Worm (Caenorhabditis elegans) whole organism, L1 larva: ENCODE data around the gene abts-2.
A peak's percentile ranks its signal among the peaks of the same experiment; 100 is the strongest.

Source experiments
- C16A3.4 ChIP-seq: fragments of 150-350 bp; optimal IDR thresholded peaks from 2 replicates; lab custom pipeline; 2014; ENCODE audit warnings: missing biosample characterization, missing genetic modification characterization
- F16B12.6 ChIP-seq: fragments of 150-350 bp; optimal IDR thresholded peaks from 2 replicates; lab custom pipeline; 2014; ENCODE audit warnings: missing biosample characterization, missing genetic modification characterization
- Y116A8C.19 ChIP-seq: sonication (generic microtip); optimal IDR thresholded peaks from 2 replicates; lab custom pipeline; 2016; ENCODE audit warnings: missing compliant biosample characterization, missing genetic modification characterization, borderline replicate concordance
- aha-1 ChIP-seq: fragments of 150-350 bp; optimal IDR thresholded peaks from 2 replicates; lab custom pipeline; 2014; ENCODE audit warnings: missing biosample characterization, missing genetic modification characterization
- alr-1 ChIP-seq: fragments of 200-800 bp; sonication (Bioruptor generic); optimal IDR thresholded peaks from 2 replicates; lab custom pipeline; 2018; ENCODE audit warnings: borderline replicate concordance, mild to moderate bottlenecking, missing genetic modification characterization, missing compliant biosample characterization
- aly-2 ChIP-seq: fragments of 150-350 bp; optimal IDR thresholded peaks from 2 replicates; lab custom pipeline; 2014; ENCODE audit warnings: missing biosample characterization, missing genetic modification characterization
- ama-1 ChIP-seq: fragments of 150-350 bp; optimal IDR thresholded peaks from 2 replicates; lab custom pipeline; 2014
- ceh-63 ChIP-seq: fragments of 200-800 bp; sonication (Bioruptor generic); optimal IDR thresholded peaks from 2 replicates; lab custom pipeline; 2018; ENCODE audit warnings: mild to moderate bottlenecking, missing genetic modification characterization, missing compliant biosample characterization
- ceh-8 ChIP-seq: fragments of 200-800 bp; sonication (Bioruptor generic); optimal IDR thresholded peaks from 2 replicates; lab custom pipeline; 2018; ENCODE audit warnings: mild to moderate bottlenecking, missing genetic modification characterization, moderate library complexity, missing compliant biosample characterization
- ceh-88 ChIP-seq: fragments of 200-800 bp; sonication (Bioruptor generic); IDR thresholded peaks from 2 replicates; pipeline ENCODE4 v1.3.6; 2022; ENCODE audit warnings: missing genetic modification characterization, missing compliant biosample characterization
- ceh-90 ChIP-seq: sonication (generic microtip); optimal IDR thresholded peaks from 2 replicates; lab custom pipeline; 2016; ENCODE audit warnings: missing genetic modification characterization, missing compliant biosample characterization
- ces-1 ChIP-seq: fragments of 150-350 bp; optimal IDR thresholded peaks from 2 replicates; lab custom pipeline; 2014; ENCODE audit warnings: missing biosample characterization, missing genetic modification reagents, missing genetic modification characterization
- dpl-1 ChIP-seq, 3 experiments: fragments of 150-350 bp in 2 of 3; sonication (generic microtip) in 1 of 3; optimal IDR thresholded peaks; 2 replicates each; lab custom pipeline; 2014 to 2017; ENCODE audit warnings: missing biosample characterization in 3 of 3, missing genetic modification characterization in 3 of 3, missing genetic modification reagents in 3 of 3
- dsc-1 ChIP-seq: sonication (generic microtip); optimal IDR thresholded peaks from 2 replicates; lab custom pipeline; 2016; ENCODE audit warnings: mild to moderate bottlenecking, missing genetic modification characterization, missing compliant biosample characterization
- egl-13 ChIP-seq: sonication (generic microtip); optimal IDR thresholded peaks from 2 replicates; lab custom pipeline; 2016; ENCODE audit warnings: missing genotype, missing genetic modification reagents, missing genetic modification characterization, missing compliant biosample characterization
- egl-27 ChIP-seq, 2 experiments: fragments of 150-350 bp in 1 of 2; sonication (generic microtip); optimal IDR thresholded peaks; 3 replicates each; lab custom pipeline; 2017 to 2018; ENCODE audit warnings: missing biosample characterization in 2 of 2, missing genetic modification characterization in 2 of 2, missing genetic modification reagents in 2 of 2
- elt-3 ChIP-seq, 6 experiments: fragments of 150-350 bp in 1 of 6; sonication (generic microtip); optimal IDR thresholded peaks; 2 replicates each; lab custom pipeline; 2017 to 2018; ENCODE audit warnings: missing biosample characterization in 6 of 6, missing genetic modification characterization in 6 of 6, inconsistent platforms in 1 of 6
- fkh-10 ChIP-seq: sonication (generic microtip); optimal IDR thresholded peaks from 2 replicates; lab custom pipeline; 2017; ENCODE audit warnings: missing biosample characterization, missing genetic modification reagents, missing genetic modification characterization
- fkh-8 ChIP-seq: sonication (generic microtip); optimal IDR thresholded peaks from 2 replicates; lab custom pipeline; 2016; ENCODE audit warnings: mild to moderate bottlenecking, missing genetic modification characterization, missing compliant biosample characterization
- isw-1 ChIP-seq: fragments of 200-800 bp; sonication (Bioruptor generic); IDR thresholded peaks from 2 replicates; pipeline ENCODE4 v1.3.6; 2022; ENCODE audit warnings: missing genetic modification characterization, missing compliant biosample characterization
- jun-1 ChIP-seq: fragments of 150-350 bp; optimal IDR thresholded peaks from 2 replicates; lab custom pipeline; 2014; ENCODE audit warnings: missing biosample characterization, missing genetic modification reagents, missing genetic modification characterization
- lin-13 ChIP-seq: fragments of 150-350 bp; optimal IDR thresholded peaks from 2 replicates; lab custom pipeline; 2014; ENCODE audit warnings: missing biosample characterization, missing genetic modification reagents, missing genetic modification characterization
- lin-14 ChIP-seq: fragments of 200-800 bp; sonication (Bioruptor generic); optimal IDR thresholded peaks from 2 replicates; lab custom pipeline; 2018; ENCODE audit warnings: mild to moderate bottlenecking, missing genetic modification characterization, moderate library complexity, missing compliant biosample characterization
- lin-15B ChIP-seq: fragments of 150-350 bp; sonication (generic microtip); optimal IDR thresholded peaks from 3 replicates; lab custom pipeline; 2014; ENCODE audit warnings: missing biosample characterization, missing genetic modification characterization
- lin-35 ChIP-seq, 2 experiments: fragments of 150-350 bp; optimal IDR thresholded peaks; 2 replicates each; lab custom pipeline; 2014; ENCODE audit warnings: missing biosample characterization in 2 of 2, missing genetic modification characterization in 2 of 2, missing genetic modification reagents in 2 of 2
- mab-9 ChIP-seq: fragments of 200-800 bp; sonication (Bioruptor generic); IDR thresholded peaks from 2 replicates; pipeline ENCODE4 v1.3.6; 2022; ENCODE audit warnings: missing genetic modification reagents, missing genetic modification characterization, missing compliant biosample characterization
- nhr-11 ChIP-seq: fragments of 150-350 bp; optimal IDR thresholded peaks from 2 replicates; lab custom pipeline; 2014; ENCODE audit warnings: missing biosample characterization, missing genetic modification characterization
- nhr-12 ChIP-seq: sonication (generic microtip); optimal IDR thresholded peaks from 2 replicates; lab custom pipeline; 2017; ENCODE audit warnings: missing biosample characterization, missing genetic modification characterization
- nhr-19 ChIP-seq: fragments of 200-800 bp; sonication (Bioruptor generic); conservative IDR thresholded peaks from 2 replicates; pipeline ENCODE4 v1.3.6; 2022; ENCODE audit warnings: missing genetic modification characterization, missing compliant biosample characterization
- nhr-20 ChIP-seq: sonication (generic microtip); optimal IDR thresholded peaks from 2 replicates; lab custom pipeline; 2016; ENCODE audit warnings: mild to moderate bottlenecking, missing genetic modification characterization, missing compliant biosample characterization
- nhr-47 ChIP-seq: sonication (generic microtip); optimal IDR thresholded peaks from 2 replicates; lab custom pipeline; 2016; ENCODE audit warnings: mild to moderate bottlenecking, missing genetic modification characterization, moderate library complexity, missing compliant biosample characterization
- nhr-71 ChIP-seq: sonication (generic microtip); optimal IDR thresholded peaks from 2 replicates; lab custom pipeline; 2016; ENCODE audit warnings: mild to moderate bottlenecking, missing genetic modification characterization, moderate library complexity, missing compliant biosample characterization
- nhr-76 ChIP-seq: sonication (generic microtip); optimal IDR thresholded peaks from 2 replicates; lab custom pipeline; 2017; ENCODE audit warnings: missing biosample characterization, missing genetic modification characterization
- nhr-77 ChIP-seq: fragments of 150-350 bp; optimal IDR thresholded peaks from 2 replicates; lab custom pipeline; 2014; ENCODE audit warnings: missing biosample characterization, missing genetic modification characterization
- nhr-84 ChIP-seq: sonication (generic microtip); optimal IDR thresholded peaks from 2 replicates; lab custom pipeline; 2017; ENCODE audit warnings: missing biosample characterization, missing genetic modification characterization
- nhr-85 ChIP-seq: sonication (generic microtip); peaks from one replicate; lab custom pipeline; 2016; ENCODE audit warnings: missing genetic modification characterization, inconsistent platforms, missing compliant biosample characterization
- nhr-90 ChIP-seq: sonication (generic microtip); optimal IDR thresholded peaks from 2 replicates; lab custom pipeline; 2016; ENCODE audit warnings: mild to moderate bottlenecking, missing genetic modification characterization, missing compliant biosample characterization; ENCODE audit not compliant: poor library complexity
- pax-3 ChIP-seq: fragments of 200-800 bp; sonication (Bioruptor generic); optimal IDR thresholded peaks from 2 replicates; lab custom pipeline; 2018; ENCODE audit warnings: mild to moderate bottlenecking, missing genetic modification characterization, moderate library complexity, missing compliant biosample characterization
- pqm-1 ChIP-seq: sonication (generic microtip); optimal IDR thresholded peaks from 3 replicates; lab custom pipeline; 2017; ENCODE audit warnings: missing biosample characterization, missing genetic modification characterization
- rnt-1 ChIP-seq: sonication (generic microtip); optimal IDR thresholded peaks from 2 replicates; lab custom pipeline; 2016; ENCODE audit warnings: mild to moderate bottlenecking, missing genetic modification characterization, moderate library complexity, missing compliant biosample characterization
- skn-1 ChIP-seq: fragments of 150-350 bp; optimal IDR thresholded peaks from 2 replicates; lab custom pipeline; 2014; ENCODE audit warnings: missing biosample characterization, missing genetic modification characterization
- snpc-4 ChIP-seq: fragments of 150-350 bp; optimal IDR thresholded peaks from 2 replicates; lab custom pipeline; 2014; ENCODE audit warnings: missing biosample characterization, missing genetic modification characterization
- snu-23 ChIP-seq: sonication (generic microtip); optimal IDR thresholded peaks from 2 replicates; lab custom pipeline; 2016; ENCODE audit warnings: missing genetic modification characterization, missing compliant biosample characterization
- sox-4 ChIP-seq: sonication (generic microtip); optimal IDR thresholded peaks from 2 replicates; lab custom pipeline; 2016; ENCODE audit warnings: missing genetic modification characterization, missing compliant biosample characterization
- swsn-7 ChIP-seq: sonication (generic microtip); optimal IDR thresholded peaks from 2 replicates; lab custom pipeline; 2016; ENCODE audit warnings: missing genetic modification characterization, missing compliant biosample characterization
- tbx-2 ChIP-seq: sonication (generic microtip); optimal IDR thresholded peaks from 2 replicates; lab custom pipeline; 2016; ENCODE audit warnings: missing genetic modification characterization, missing compliant biosample characterization
- unc-130 ChIP-seq: fragments of 150-350 bp; optimal IDR thresholded peaks from 2 replicates; lab custom pipeline; 2017; ENCODE audit warnings: missing biosample characterization, missing genetic modification characterization, inconsistent platforms
- unc-30 ChIP-seq: sonication (generic microtip); optimal IDR thresholded peaks from 2 replicates; lab custom pipeline; 2017; ENCODE audit warnings: missing biosample characterization, missing genetic modification characterization
- unc-62 ChIP-seq: fragments of 150-350 bp; optimal IDR thresholded peaks from 2 replicates; lab custom pipeline; 2014; ENCODE audit warnings: missing biosample characterization, missing genetic modification reagents, missing genetic modification characterization
- unc-86 ChIP-seq: sonication (generic microtip); optimal IDR thresholded peaks from 2 replicates; lab custom pipeline; 2016; ENCODE audit warnings: missing genetic modification characterization, missing compliant biosample characterization
- unc-98 ChIP-seq: fragments of 200-800 bp; sonication (Bioruptor generic); IDR thresholded peaks from 2 replicates; pipeline ENCODE4 v1.3.6; 2022; ENCODE audit warnings: missing genetic modification characterization, missing compliant biosample characterization
- vab-15 ChIP-seq: sonication (generic microtip); optimal IDR thresholded peaks from 2 replicates; lab custom pipeline; 2017; ENCODE audit warnings: missing genotype, mild to moderate bottlenecking, missing genetic modification characterization, missing compliant biosample characterization
- xbp-1 ChIP-seq: sonication (generic microtip); optimal IDR thresholded peaks from 2 replicates; lab custom pipeline; 2016; ENCODE audit warnings: missing genetic modification characterization, missing compliant biosample characterization
- zip-4 ChIP-seq: fragments of 200-800 bp; sonication (Bioruptor generic); optimal IDR thresholded peaks from 2 replicates; lab custom pipeline; 2018; ENCODE audit warnings: mild to moderate bottlenecking, missing genetic modification characterization, moderate library complexity, missing compliant biosample characterization

abts-2 gene

ce11 chrX:11563663-11564062 is 21.8 kb upstream of the abts-2 start, which contains the start of gene trpp-9:
TSS of gene trpp-9 (plus strand) at chrX:11563923.
- TF ChIP-seq xbp-1 (tag; lab: Kevin White, UChicago) (peak; percentile 21), lin-13 (no peak), nhr-84 (no peak), nhr-20 (tag; lab: Kevin White, UChicago) (peak; percentile 63), unc-86 (no peak), snpc-4 (tag; lab: Kevin White, UChicago) (no peak), lin-14 (GFP tag; lab: Kevin White, UChicago) (peak; percentile 80), sox-4 (tag; lab: Kevin White, UChicago) (no peak), Y116A8C.19 (no peak), lin-15B (no peak), nhr-90 (tag; lab: Kevin White, UChicago) (peak; percentile 33), ceh-63 (no peak), egl-13 (tag; lab: Kevin White, UChicago) (no peak), alr-1 (tag; lab: Kevin White, UChicago) (no peak), ces-1 (GFP tag; lab: Kevin White, UChicago) (no peak), ceh-88 (GFP tag; lab: Robert Waterston, UW) (no peak), lin-35 (GFP tag; optimal IDR thresholded peaks at IDR 0.05; lab: Kevin White, UChicago) (peak; percentile 40 to 63), rnt-1 (tag; lab: Kevin White, UChicago) (peak; percentile 57), aly-2 (tag; lab: Kevin White, UChicago) (no peak), nhr-85 (peak; percentile 87), ceh-90 (tag; lab: Kevin White, UChicago) (no peak), nhr-77 (tag; lab: Kevin White, UChicago) (no peak), pax-3 (tag; lab: Kevin White, UChicago) (no peak), zip-4 (GFP tag; lab: Kevin White, UChicago) (no peak), nhr-47 (tag; lab: Kevin White, UChicago) (peak; percentile 63), F16B12.6 (peak; percentile 90), snu-23 (GFP tag; lab: Kevin White, UChicago) (peak; percentile 79), C16A3.4 (tag; lab: Kevin White, UChicago) (peak; percentile 55), jun-1 (tag; lab: Kevin White, UChicago) (no peak), swsn-7 (tag; lab: Kevin White, UChicago) (peak; percentile 49), nhr-76 (tag; lab: Kevin White, UChicago) (no peak), skn-1 (peak; percentile 19), fkh-8 (no peak), unc-130 (tag; lab: Kevin White, UChicago) (peak; percentile 52), unc-62 (GFP tag; lab: Kevin White, UChicago) (no peak), isw-1 (GFP tag; lab: Robert Waterston, UW) (no peak), elt-3 (tag; optimal IDR thresholded peaks at IDR 0.05; lab: Kevin White, UChicago) (peak in 1 of 6 experiments; percentile 45), ama-1 (lab: Kevin White, UChicago) (no peak), vab-15 (tag; lab: Kevin White, UChicago) (no peak), nhr-71 (tag; lab: Kevin White, UChicago) (peak; percentile 60), unc-30 (tag; lab: Kevin White, UChicago) (no peak), nhr-12 (tag; lab: Kevin White, UChicago) (no peak), dsc-1 (tag; lab: Kevin White, UChicago) (peak; percentile 48), tbx-2 (tag; lab: Kevin White, UChicago) (peak; percentile 57), mab-9 (no peak), dpl-1 (GFP tag; optimal IDR thresholded peaks at IDR 0.05; lab: Kevin White, UChicago) (peak in 2 of 3 experiments; percentile 25 to 26), aha-1 (tag; lab: Kevin White, UChicago) (no peak), ceh-8 (no peak), nhr-19 (GFP tag; lab: Robert Waterston, UW) (no peak; the same call in 1 of the 2 replicates), pqm-1 (tag; lab: Kevin White, UChicago) (no peak), egl-27 (tag; optimal IDR thresholded peaks at IDR 0.05; lab: Kevin White, UChicago) (no peak), unc-98 (GFP tag; lab: Robert Waterston, UW) (no peak), fkh-10 (GFP tag; lab: Kevin White, UChicago) (no peak), nhr-11 (no peak)
